Worm (Caenorhabditis elegans) whole organism, L2 larva: ENCODE measurements around the gene F39C12.1.

ENCODE experiments used
- F13H6.1 ChIP-seq: sonication (generic microtip); optimal IDR thresholded peaks from 2 replicates; lab custom pipeline; 2016; ENCODE audit warnings: missing genetic modification characterization, missing compliant biosample characterization
- alr-1 ChIP-seq: fragments of 150-350 bp; optimal IDR thresholded peaks from 2 replicates; lab custom pipeline; 2014; ENCODE audit warnings: missing biosample characterization, missing genetic modification characterization
- aly-2 ChIP-seq: fragments of 150-350 bp; optimal IDR thresholded peaks from 2 replicates; lab custom pipeline; 2014; ENCODE audit warnings: missing biosample characterization, missing genetic modification characterization
- ama-1 ChIP-seq: fragments of 150-350 bp; optimal IDR thresholded peaks from 2 replicates; lab custom pipeline; 2018; ENCODE audit warnings: inconsistent platforms
- blmp-1 ChIP-seq: sonication (generic microtip); optimal IDR thresholded peaks from 2 replicates; lab custom pipeline; 2017; ENCODE audit warnings: missing genetic modification characterization, mild to moderate bottlenecking, missing compliant biosample characterization, antibody characterized with exemption, moderate library complexity; ENCODE audit not compliant: insufficient read depth
- ceh-16 ChIP-seq: fragments of 150-350 bp; optimal IDR thresholded peaks from 2 replicates; lab custom pipeline; 2014; ENCODE audit warnings: missing biosample characterization, missing genetic modification characterization
- crh-2 ChIP-seq: sonication (generic microtip); optimal IDR thresholded peaks from 2 replicates; lab custom pipeline; 2017; ENCODE audit warnings: missing biosample characterization, missing genetic modification characterization
- elt-1 ChIP-seq: fragments of 150-350 bp; optimal IDR thresholded peaks from 2 replicates; lab custom pipeline; 2014; ENCODE audit warnings: missing biosample characterization, missing genetic modification characterization
- fos-1 ChIP-seq: fragments of 150-350 bp; optimal IDR thresholded peaks from 2 replicates; lab custom pipeline; 2014; ENCODE audit warnings: missing biosample characterization, missing genetic modification characterization
- gmeb-1 ChIP-seq: fragments of 150-350 bp; optimal IDR thresholded peaks from 2 replicates; lab custom pipeline; 2014; ENCODE audit warnings: missing biosample characterization, missing genetic modification characterization
- lsy-2 ChIP-seq, 2 experiments: fragments of 150-350 bp in 1 of 2; sonication (generic microtip) in 1 of 2; optimal IDR thresholded peaks; 2 replicates each; lab custom pipeline; 2014 to 2017; ENCODE audit warnings: missing biosample characterization in 2 of 2, missing genetic modification characterization in 2 of 2
- mbf-1 ChIP-seq: sonication (generic microtip); optimal IDR thresholded peaks from 2 replicates; lab custom pipeline; 2017; ENCODE audit warnings: missing biosample characterization, missing genetic modification characterization
- mdl-1 ChIP-seq, 2 experiments: fragments of 150-350 bp in 1 of 2; sonication (generic microtip) in 1 of 2; optimal IDR thresholded peaks; 2 replicates each; lab custom pipeline; 2017; ENCODE audit warnings: missing biosample characterization in 2 of 2, missing genetic modification characterization in 2 of 2
- nhr-10 ChIP-seq: sonication (generic microtip); optimal IDR thresholded peaks from 2 replicates; lab custom pipeline; 2017; ENCODE audit warnings: missing biosample characterization, missing genetic modification characterization
- nhr-11 ChIP-seq: fragments of 150-350 bp; optimal IDR thresholded peaks from 2 replicates; lab custom pipeline; 2014; ENCODE audit warnings: missing biosample characterization, missing genetic modification characterization
- nhr-129 ChIP-seq: fragments of 150-350 bp; optimal IDR thresholded peaks from 2 replicates; lab custom pipeline; 2014; ENCODE audit warnings: missing biosample characterization, missing genetic modification characterization
- nhr-23 ChIP-seq: fragments of 150-350 bp; optimal IDR thresholded peaks from 2 replicates; lab custom pipeline; 2014; ENCODE audit warnings: missing biosample characterization, missing genetic modification reagents, missing genetic modification characterization
- nhr-237 ChIP-seq: fragments of 150-350 bp; optimal IDR thresholded peaks from 2 replicates; lab custom pipeline; 2014; ENCODE audit warnings: missing biosample characterization, missing genetic modification characterization
- nhr-25 ChIP-seq: fragments of 150-350 bp; sonication (generic microtip); optimal IDR thresholded peaks from 3 replicates; lab custom pipeline; 2014; ENCODE audit warnings: missing biosample characterization, missing genetic modification characterization
- nhr-77 ChIP-seq: fragments of 150-350 bp; optimal IDR thresholded peaks from 2 replicates; lab custom pipeline; 2014; ENCODE audit warnings: missing biosample characterization, missing genetic modification characterization
- peb-1 ChIP-seq: fragments of 150-350 bp; optimal IDR thresholded peaks from 2 replicates; lab custom pipeline; 2014; ENCODE audit warnings: missing biosample characterization, missing genetic modification characterization
- sem-4 ChIP-seq: fragments of 150-350 bp; optimal IDR thresholded peaks from 2 replicates; lab custom pipeline; 2014; ENCODE audit warnings: missing biosample characterization, missing genetic modification reagents, missing genetic modification characterization
- sma-3 ChIP-seq: sonication (generic microtip); optimal IDR thresholded peaks from 2 replicates; lab custom pipeline; 2016; ENCODE audit warnings: missing genetic modification reagents, missing genetic modification characterization, missing compliant biosample characterization
- sma-9 ChIP-seq, 2 experiments: fragments of 150-350 bp in 1 of 2; sonication (generic microtip) in 1 of 2; optimal IDR thresholded peaks; 2 replicates each; lab custom pipeline; 2014 to 2016; ENCODE audit warnings: missing genetic modification characterization in 2 of 2, mild to moderate bottlenecking in 1 of 2, missing biosample characterization in 1 of 2, missing compliant biosample characterization in 1 of 2, missing genetic modification reagents in 1 of 2, moderate library complexity in 1 of 2
- snpc-4 ChIP-seq: fragments of 150-350 bp; optimal IDR thresholded peaks from 2 replicates; lab custom pipeline; 2014; ENCODE audit warnings: missing biosample characterization, missing genetic modification characterization
- unc-39 ChIP-seq: fragments of 150-350 bp; optimal IDR thresholded peaks from 2 replicates; lab custom pipeline; 2014; ENCODE audit warnings: missing biosample characterization, missing genetic modification characterization
- unc-55 ChIP-seq: fragments of 150-350 bp; sonication (generic microtip); optimal IDR thresholded peaks from 3 replicates; lab custom pipeline; 2014; ENCODE audit warnings: missing biosample characterization, missing genetic modification reagents, missing genetic modification characterization
- unc-62 ChIP-seq: fragments of 150-350 bp; optimal IDR thresholded peaks from 2 replicates; lab custom pipeline; 2014; ENCODE audit warnings: missing biosample characterization, missing genetic modification reagents, missing genetic modification characterization
- ztf-1 ChIP-seq: fragments of 200-800 bp; sonication (Bioruptor generic); conservative IDR thresholded peaks from 2 replicates; pipeline ENCODE4 v1.3.6; 2022; ENCODE audit warnings: missing genetic modification characterization, missing compliant biosample characterization
- ztf-11 ChIP-seq: sonication (generic microtip); optimal IDR thresholded peaks from 2 replicates; lab custom pipeline; 2017; ENCODE audit warnings: missing biosample characterization, missing genetic modification characterization
- ztf-4 ChIP-seq: fragments of 150-350 bp; optimal IDR thresholded peaks from 2 replicates; lab custom pipeline; 2014; ENCODE audit warnings: missing biosample characterization, missing genetic modification characterization

The F39C12.1 gene

DNA sequence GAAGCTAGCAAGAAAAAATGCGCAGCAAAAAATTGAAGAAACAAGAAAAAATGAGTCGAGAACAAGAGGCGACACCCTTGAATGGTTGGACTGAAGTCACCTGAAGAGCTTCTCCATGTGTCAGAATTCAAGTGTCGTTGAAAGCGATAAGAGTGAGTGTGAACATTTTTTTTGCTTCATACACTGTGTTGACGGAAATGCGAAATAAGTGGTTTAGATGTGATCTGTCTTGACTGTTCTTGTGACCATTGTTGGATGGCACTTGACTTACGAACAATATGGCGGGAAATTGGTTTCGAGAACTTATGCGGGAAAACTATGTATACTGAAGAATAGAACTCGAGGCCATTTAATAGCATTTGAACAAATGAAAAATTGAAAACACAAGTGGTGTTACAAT is 27.0 kb upstream of the F39C12.1 start:
- peak; percentile 16 for TF ChIP-seq nhr-25
- no peak for TF ChIP-seq lsy-2 (tag; optimal IDR thresholded peaks at IDR 0.05; lab: Kevin White, UChicago)
- TF ChIP-seq peb-1 (tag; lab: Kevin White, UChicago), result no peak

DNA sequence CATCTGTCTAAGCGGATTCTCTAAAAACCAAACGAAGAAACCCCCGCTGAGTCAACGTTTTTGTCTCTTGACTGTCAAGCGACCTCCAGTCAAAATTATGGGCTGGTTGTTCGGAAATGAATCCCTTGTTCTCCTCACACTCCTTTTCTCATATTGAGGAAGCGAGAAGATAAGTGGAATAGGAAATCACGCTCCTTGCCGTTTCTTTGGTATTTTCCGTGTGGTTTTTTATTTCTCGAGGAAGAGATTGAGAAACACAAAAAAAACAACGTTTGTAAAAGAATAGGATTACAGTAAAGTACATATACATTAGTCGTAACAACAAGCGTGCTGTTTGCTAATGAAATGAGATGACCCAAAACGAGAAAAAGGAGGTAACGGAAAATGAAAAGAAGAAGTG is 23.9 kb upstream of the F39C12.1 start, which contains the start of gene tsp-14:
Gene tsp-14 (minus strand): TSS at position 62 of the 400 bp plus-strand sequence.
- TF ChIP-seq nhr-129, result peak; percentile 0
- TF ChIP-seq nhr-237 (tag; lab: Kevin White, UChicago), result no peak

DNA sequence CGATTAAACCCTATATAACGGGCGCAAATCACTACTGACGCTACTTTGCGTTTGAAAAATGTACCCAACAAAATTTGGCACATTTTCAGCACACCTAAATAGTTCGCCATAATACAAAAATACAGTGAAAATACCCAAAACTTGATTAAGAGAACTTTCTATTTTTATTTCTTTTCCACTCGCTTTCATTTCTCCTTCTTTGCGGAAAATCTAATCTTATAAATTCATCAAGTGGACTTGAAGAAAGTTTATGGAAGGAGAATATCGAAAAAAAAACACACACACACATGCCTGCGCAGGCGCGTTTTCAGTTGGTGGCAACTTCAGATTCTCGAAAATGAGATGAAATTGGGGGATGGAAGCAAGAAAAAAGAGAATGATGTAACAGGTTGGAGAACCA is 22.3 kb upstream of the F39C12.1 start:
- TF ChIP-seq mbf-1 (tag; lab: Kevin White, UChicago) (no peak), blmp-1 (tag; lab: Kevin White, UChicago) (peak; percentile 76), sma-3 (GFP tag; lab: Kevin White, UChicago) (no peak), crh-2 (tag; lab: Kevin White, UChicago) (no peak), peb-1 (tag; lab: Kevin White, UChicago) (no peak), ztf-1 (no peak), unc-39 (no peak)
- TF ChIP-seq, all 48 proteins: peak for 1

DNA sequence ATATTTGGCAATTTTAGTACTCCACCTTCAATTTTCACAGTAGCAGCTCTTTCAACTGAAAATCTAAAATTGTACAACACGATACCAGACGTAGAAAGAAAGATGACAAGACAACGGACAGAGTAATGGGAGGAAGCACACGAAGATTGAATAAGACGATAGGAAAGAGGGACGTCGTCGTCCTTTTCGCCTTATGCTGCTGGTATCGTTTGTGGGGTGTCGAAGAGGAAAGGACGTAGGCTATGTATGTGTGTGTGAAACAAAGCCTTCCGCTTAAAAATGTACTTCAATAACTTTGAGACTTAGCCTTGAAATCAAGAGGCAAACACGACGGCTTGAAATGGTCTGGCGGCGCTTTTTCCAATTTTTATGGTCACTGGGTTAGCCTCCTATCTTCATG is 19.8 kb upstream of the F39C12.1 start:
- peak; percentile 40 for TF ChIP-seq unc-55 (GFP tag; lab: Kevin White, UChicago)
- TF ChIP-seq elt-1 (tag; lab: Kevin White, UChicago), result no peak
- no peak for TF ChIP-seq unc-62 (GFP tag; lab: Kevin White, UChicago)
- no peak for TF ChIP-seq nhr-23 (tag; lab: Kevin White, UChicago)
- TF ChIP-seq nhr-25, result peak; percentile 45

DNA sequence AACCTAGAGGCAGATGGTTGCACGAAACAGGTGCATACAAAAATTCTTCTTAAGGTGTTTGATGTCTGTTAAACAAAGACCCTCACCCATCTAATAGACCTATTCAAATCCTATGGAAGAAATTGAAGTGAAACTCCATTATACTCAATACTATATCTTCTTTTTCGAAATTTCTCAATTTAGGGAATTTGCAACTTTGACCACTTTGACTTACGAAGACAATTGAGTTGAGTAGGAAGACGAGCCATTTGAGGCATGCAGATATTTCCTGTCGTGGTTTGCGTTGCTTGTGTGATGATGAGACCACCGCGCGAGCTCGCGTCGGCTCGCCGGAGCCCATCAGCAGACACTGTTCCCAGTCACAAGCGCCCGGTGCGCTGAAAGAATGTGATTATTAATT is 17.7 kb upstream of the F39C12.1 start:
- TF ChIP-seq sem-4 (tag; lab: Kevin White, UChicago) (no peak), elt-1 (tag; lab: Kevin White, UChicago) (no peak), alr-1 (no peak), mbf-1 (tag; lab: Kevin White, UChicago) (no peak), crh-2 (tag; lab: Kevin White, UChicago) (no peak), ama-1 (lab: Kevin White, UChicago) (no peak), lsy-2 (tag; optimal IDR thresholded peaks at IDR 0.05; lab: Kevin White, UChicago) (no peak), nhr-77 (tag; lab: Kevin White, UChicago) (no peak), nhr-10 (tag; lab: Kevin White, UChicago) (no peak), sma-3 (GFP tag; lab: Kevin White, UChicago) (no peak)
- TF ChIP-seq, all 48 proteins: peak for 0

DNA sequence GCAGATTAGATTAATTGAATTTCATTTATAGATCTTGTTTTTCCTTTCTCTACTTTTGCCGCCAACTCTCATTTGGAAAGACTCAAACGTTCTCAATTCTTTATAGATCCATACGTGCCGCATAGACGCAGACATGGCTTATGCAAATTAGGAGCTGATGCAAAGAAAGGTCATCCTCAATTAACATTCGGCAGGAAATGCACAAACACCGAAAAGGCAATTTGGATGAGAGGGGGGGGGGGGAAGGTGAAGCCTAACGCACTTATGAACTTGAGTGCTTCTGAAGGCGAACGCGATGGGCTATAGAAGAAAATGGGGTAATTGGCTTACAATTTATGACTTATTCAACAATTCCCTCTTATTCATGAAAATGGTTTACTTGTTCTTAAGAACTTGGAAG is 16.6 kb upstream of the F39C12.1 start:
- TF ChIP-seq ztf-4 (tag; lab: Kevin White, UChicago), result no peak
- TF ChIP-seq ceh-16 (tag; lab: Kevin White, UChicago), result no peak
- TF ChIP-seq peb-1 (tag; lab: Kevin White, UChicago), result no peak
- no peak for TF ChIP-seq gmeb-1
- TF ChIP-seq snpc-4 (tag; lab: Kevin White, UChicago), result no peak
- no peak for TF ChIP-seq nhr-23 (tag; lab: Kevin White, UChicago)
- no peak for TF ChIP-seq ztf-1
- no peak for TF ChIP-seq lsy-2 (tag; optimal IDR thresholded peaks at IDR 0.05; lab: Kevin White, UChicago)
- no peak for TF ChIP-seq ztf-11
- TF ChIP-seq nhr-237 (tag; lab: Kevin White, UChicago), result no peak
- TF ChIP-seq sma-9 (GFP tag; optimal IDR thresholded peaks at IDR 0.05; lab: Kevin White, UChicago), result no peak
- no peak for TF ChIP-seq sma-9 (tag; optimal IDR thresholded peaks at IDR 0.05; lab: Kevin White, UChicago)
- no peak for TF ChIP-seq mdl-1 (tag; optimal IDR thresholded peaks at IDR 0.05; lab: Kevin White, UChicago)
- no peak for TF ChIP-seq nhr-11
- no peak for TF ChIP-seq nhr-25
- TF ChIP-seq F13H6.1, result no peak
- TF ChIP-seq, all 48 proteins: peak for 0

DNA sequence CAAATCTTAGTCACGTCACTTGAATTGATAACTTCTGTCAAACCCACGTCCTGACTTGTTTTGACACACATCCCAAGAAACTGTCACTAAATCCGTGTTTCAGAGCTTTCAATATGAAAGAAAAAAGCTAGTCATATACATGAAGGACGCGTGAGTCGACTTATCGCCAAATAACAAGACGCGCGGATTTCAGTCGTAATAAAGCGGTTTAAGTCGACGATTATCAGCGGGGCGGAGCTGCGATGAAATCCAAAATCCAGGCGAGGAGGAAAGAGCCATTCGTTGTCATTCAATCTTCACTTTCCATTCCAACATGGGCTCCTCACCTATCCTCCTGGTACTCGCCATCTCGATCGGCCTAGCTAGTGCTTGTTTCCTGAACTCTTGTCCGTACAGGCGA is 12.8 kb upstream of the F39C12.1 start, which contains the start of gene ntc-1:
Gene ntc-1 (plus strand): TSS at position 301 of the 400 bp plus-strand sequence.
- TF ChIP-seq aly-2 (tag; lab: Kevin White, UChicago) (no peak), unc-62 (GFP tag; lab: Kevin White, UChicago) (no peak), nhr-23 (tag; lab: Kevin White, UChicago) (no peak), fos-1 (no peak), sma-9 (GFP tag; optimal IDR thresholded peaks at IDR 0.05; lab: Kevin White, UChicago) (no peak), sma-9 (tag; optimal IDR thresholded peaks at IDR 0.05; lab: Kevin White, UChicago) (no peak), nhr-77 (tag; lab: Kevin White, UChicago) (no peak)
- TF ChIP-seq, all 48 proteins: peak for 0
